Worm (Caenorhabditis elegans) whole organism, young adult: ENCODE measurements around the gene Y37E11AL.9.

Experiments used
- B0019.2 ChIP-seq: fragments of 200-800 bp; sonication (Bioruptor generic); conservative IDR thresholded peaks from 2 replicates; pipeline ENCODE4 v1.3.6; 2022; ENCODE audit warnings: missing genetic modification reagents, missing genetic modification characterization, missing compliant biosample characterization
- B0261.1 ChIP-seq: sonication (generic microtip); optimal IDR thresholded peaks from 2 replicates; lab custom pipeline; 2016; ENCODE audit warnings: mild to moderate bottlenecking, missing genetic modification characterization, moderate library complexity, missing compliant biosample characterization
- C06A6.2 ChIP-seq: fragments of 200-800 bp; sonication (Bioruptor generic); conservative IDR thresholded peaks from 2 replicates; pipeline ENCODE4 v1.3.6; 2022; ENCODE audit warnings: missing genetic modification characterization, missing compliant biosample characterization
- D2030.7 ChIP-seq: fragments of 200-800 bp; sonication (Bioruptor generic); IDR thresholded peaks from 2 replicates; pipeline ENCODE4 v1.3.6; 2022; ENCODE audit warnings: missing genetic modification reagents, missing genetic modification characterization, missing compliant biosample characterization
- F23B12.7 ChIP-seq: sonication (generic microtip); optimal IDR thresholded peaks from 2 replicates; lab custom pipeline; 2017; ENCODE audit warnings: missing genetic modification characterization, mild to moderate bottlenecking, missing compliant biosample characterization, antibody characterized with exemption, moderate library complexity; ENCODE audit not compliant: insufficient read depth
- F33H1.4 ChIP-seq: fragments of 200-800 bp; sonication (Bioruptor generic); IDR thresholded peaks from 2 replicates; pipeline ENCODE4 v1.3.6; 2022; ENCODE audit warnings: missing genetic modification reagents, missing genetic modification characterization, missing compliant biosample characterization
- F52B5.7 ChIP-seq: sonication (generic microtip); optimal IDR thresholded peaks from 2 replicates; lab custom pipeline; 2016; ENCODE audit warnings: mild to moderate bottlenecking, missing genetic modification characterization, missing compliant biosample characterization
- F55B11.4 ChIP-seq: sonication (generic microtip); optimal IDR thresholded peaks from 2 replicates; lab custom pipeline; 2016; ENCODE audit warnings: missing compliant biosample characterization, missing genetic modification characterization, borderline replicate concordance; ENCODE audit not compliant: insufficient read depth
- T26A5.8 ChIP-seq: sonication (generic microtip); optimal IDR thresholded peaks from 2 replicates; lab custom pipeline; 2016; ENCODE audit warnings: missing genetic modification characterization, missing compliant biosample characterization
- Y53F4B.3 ChIP-seq: fragments of 200-800 bp; sonication (Bioruptor generic); IDR thresholded peaks from 2 replicates; pipeline ENCODE4 v1.3.6; 2022; ENCODE audit warnings: missing genetic modification reagents, missing genetic modification characterization, missing compliant biosample characterization
- Y67H2A.10 ChIP-seq: fragments of 200-800 bp; sonication (Bioruptor generic); conservative IDR thresholded peaks from 2 replicates; pipeline ENCODE4 v1.3.6; 2022; ENCODE audit warnings: missing genetic modification reagents, missing genetic modification characterization, missing compliant biosample characterization
- ama-1 ChIP-seq, 3 experiments: fragments of 150-350 bp in 1 of 3; sonication (generic microtip) in 2 of 3; optimal IDR thresholded peaks; 2 replicates each; lab custom pipeline; 2014 to 2018; ENCODE audit warnings: missing biosample characterization in 2 of 3, missing genetic modification characterization in 2 of 3, missing genetic modification reagents in 2 of 3
- aptf-2 ChIP-seq: fragments of 200-800 bp; sonication (Bioruptor generic); conservative IDR thresholded peaks from 2 replicates; pipeline ENCODE4 v1.3.6; 2022; ENCODE audit warnings: missing genetic modification reagents, missing genetic modification characterization, missing compliant biosample characterization
- attf-6 ChIP-seq: fragments of 200-800 bp; sonication (Bioruptor generic); IDR thresholded peaks from 2 replicates; pipeline ENCODE4 v1.3.6; 2022; ENCODE audit warnings: missing genetic modification reagents, missing genetic modification characterization, missing compliant biosample characterization
- cebp-1 ChIP-seq, 2 experiments: fragments of 200-800 bp in 1 of 2; sonication (Bioruptor generic) in 1 of 2; sonication (generic microtip) in 1 of 2; IDR thresholded peaks in 1 of 2; optimal IDR thresholded peaks in 1 of 2; 2 replicates each; pipeline versions ENCODE4 v1.3.6 to Lab custom; 2017 to 2022; ENCODE audit warnings: missing compliant biosample characterization in 2 of 2, missing genetic modification characterization in 2 of 2, mild to moderate bottlenecking in 1 of 2, missing genetic modification reagents in 1 of 2, moderate library complexity in 1 of 2
- cebp-2 ChIP-seq: fragments of 200-800 bp; sonication (Bioruptor generic); IDR thresholded peaks from 2 replicates; pipeline ENCODE4 v1.3.6; 2022; ENCODE audit warnings: missing genetic modification characterization, missing compliant biosample characterization
- ceh-40 ChIP-seq: fragments of 200-800 bp; sonication (Bioruptor generic); IDR thresholded peaks from 2 replicates; pipeline ENCODE4 v1.3.6; 2022; ENCODE audit warnings: missing genetic modification characterization, missing compliant biosample characterization
- ceh-79 ChIP-seq: sonication (generic microtip); optimal IDR thresholded peaks from 2 replicates; lab custom pipeline; 2017; ENCODE audit warnings: mild to moderate bottlenecking, missing genetic modification characterization, missing compliant biosample characterization
- chd-7 ChIP-seq: sonication (generic microtip); optimal IDR thresholded peaks from 2 replicates; lab custom pipeline; 2016; ENCODE audit warnings: mild to moderate bottlenecking, missing genetic modification characterization, moderate library complexity, missing compliant biosample characterization
- dpl-1 ChIP-seq: fragments of 150-350 bp; optimal IDR thresholded peaks from 2 replicates; lab custom pipeline; 2014; ENCODE audit warnings: missing biosample characterization, missing genetic modification reagents, missing genetic modification characterization
- efl-1 ChIP-seq: fragments of 150-350 bp; optimal IDR thresholded peaks from 2 replicates; lab custom pipeline; 2014; ENCODE audit warnings: missing biosample characterization, missing genetic modification reagents, missing genetic modification characterization
- egl-18 ChIP-seq: fragments of 200-800 bp; sonication (Bioruptor generic); IDR thresholded peaks from 2 replicates; pipeline ENCODE4 v1.3.6; 2022; ENCODE audit warnings: missing genetic modification reagents, missing genetic modification characterization, missing compliant biosample characterization
- fkh-3 ChIP-seq: sonication (generic microtip); optimal IDR thresholded peaks from 2 replicates; lab custom pipeline; 2016; ENCODE audit warnings: mild to moderate bottlenecking, missing genetic modification characterization, missing compliant biosample characterization
- gei-17 ChIP-seq: fragments of 200-800 bp; sonication (Bioruptor generic); optimal IDR thresholded peaks from 2 replicates; lab custom pipeline; 2018; ENCODE audit warnings: mild to moderate bottlenecking, missing genetic modification characterization, missing compliant biosample characterization
- hlh-26 ChIP-seq: fragments of 200-800 bp; sonication (Bioruptor generic); conservative IDR thresholded peaks from 2 replicates; pipeline ENCODE4 v1.3.6; 2022; ENCODE audit warnings: missing genetic modification reagents, missing genetic modification characterization, missing compliant biosample characterization
- hmg-20 ChIP-seq: fragments of 200-800 bp; sonication (Bioruptor generic); IDR thresholded peaks from 2 replicates; pipeline ENCODE4 v1.3.6; 2022; ENCODE audit warnings: missing genetic modification reagents, missing genetic modification characterization, missing compliant biosample characterization
- let-526 ChIP-seq: fragments of 200-800 bp; sonication (Bioruptor generic); IDR thresholded peaks from 2 replicates; pipeline ENCODE4 v1.3.6; 2022; ENCODE audit warnings: missing genetic modification reagents, missing genetic modification characterization, missing compliant biosample characterization
- let-607 ChIP-seq, 2 experiments: fragments of 200-800 bp in 1 of 2; sonication (Bioruptor generic) in 1 of 2; sonication (generic microtip) in 1 of 2; optimal IDR thresholded peaks; 2 replicates each; lab custom pipeline; 2016 to 2018; ENCODE audit warnings: mild to moderate bottlenecking in 2 of 2, missing compliant biosample characterization in 2 of 2, missing genetic modification characterization in 2 of 2, moderate library complexity in 2 of 2, missing genotype in 1 of 2
- lin-54 ChIP-seq: fragments of 200-800 bp; sonication (Bioruptor generic); optimal IDR thresholded peaks from 2 replicates; lab custom pipeline; 2018; ENCODE audit warnings: mild to moderate bottlenecking, missing genetic modification characterization, missing compliant biosample characterization
- lir-1 ChIP-seq: fragments of 200-800 bp; sonication (Bioruptor generic); conservative IDR thresholded peaks from 2 replicates; pipeline ENCODE4 v1.3.6; 2022; ENCODE audit warnings: missing genetic modification reagents, missing genetic modification characterization, missing compliant biosample characterization
- lsl-1 ChIP-seq: fragments of 200-800 bp; sonication (Bioruptor generic); optimal IDR thresholded peaks from 2 replicates; lab custom pipeline; 2018; ENCODE audit warnings: mild to moderate bottlenecking, missing genetic modification characterization, moderate library complexity, missing compliant biosample characterization
- mcd-1 ChIP-seq: fragments of 200-800 bp; sonication (Bioruptor generic); IDR thresholded peaks from 2 replicates; pipeline ENCODE4 v1.3.6; 2022; ENCODE audit warnings: missing genetic modification reagents, missing genetic modification characterization, missing compliant biosample characterization
- mxl-1 ChIP-seq: sonication (generic microtip); optimal IDR thresholded peaks from 2 replicates; lab custom pipeline; 2016; ENCODE audit warnings: missing genetic modification characterization, missing compliant biosample characterization
- nhr-80 ChIP-seq: sonication (generic microtip); optimal IDR thresholded peaks from 2 replicates; lab custom pipeline; 2016; ENCODE audit warnings: missing genetic modification characterization, missing compliant biosample characterization
- pbrm-1 ChIP-seq: fragments of 200-800 bp; sonication (Bioruptor generic); IDR thresholded peaks from 2 replicates; pipeline ENCODE4 v1.3.6; 2022; ENCODE audit warnings: missing genetic modification reagents, missing genetic modification characterization, missing compliant biosample characterization
- rpc-1 ChIP-seq, 2 experiments: fragments of 150-350 bp in 1 of 2; sonication (generic microtip) in 1 of 2; optimal IDR thresholded peaks; 2 replicates each; lab custom pipeline; 2014 to 2018; ENCODE audit warnings: missing biosample characterization in 1 of 2, missing genetic modification characterization in 1 of 2, missing genetic modification reagents in 1 of 2, missing genotype in 1 of 2
- sdz-38 ChIP-seq: sonication (generic microtip); optimal IDR thresholded peaks from 2 replicates; lab custom pipeline; 2016; ENCODE audit warnings: missing genotype, missing genetic modification characterization, missing compliant biosample characterization
- snpc-1.1 ChIP-seq: sonication (generic microtip); optimal IDR thresholded peaks from 2 replicates; lab custom pipeline; 2017; ENCODE audit warnings: missing genetic modification characterization, mild to moderate bottlenecking, missing compliant biosample characterization, antibody characterized with exemption, moderate library complexity, missing genotype, missing genetic modification reagents; ENCODE audit not compliant: insufficient read depth
- snpc-1.3 ChIP-seq: sonication (generic microtip); optimal IDR thresholded peaks from 2 replicates; lab custom pipeline; 2017; ENCODE audit warnings: missing genetic modification characterization, mild to moderate bottlenecking, missing compliant biosample characterization, antibody characterized with exemption, moderate library complexity, missing genotype, missing genetic modification reagents; ENCODE audit not compliant: insufficient read depth
- snpc-3.4 ChIP-seq: sonication (generic microtip); optimal IDR thresholded peaks from 2 replicates; lab custom pipeline; 2017; ENCODE audit warnings: missing genetic modification characterization, mild to moderate bottlenecking, missing compliant biosample characterization, antibody characterized with exemption, moderate library complexity, missing genotype, missing genetic modification reagents
- sptf-2 ChIP-seq: fragments of 200-800 bp; sonication (Bioruptor generic); optimal IDR thresholded peaks from 2 replicates; lab custom pipeline; 2018; ENCODE audit warnings: mild to moderate bottlenecking, missing genetic modification characterization, missing compliant biosample characterization
- unc-130 ChIP-seq: sonication (generic microtip); optimal IDR thresholded peaks from 2 replicates; lab custom pipeline; 2016; ENCODE audit warnings: missing genetic modification reagents, missing genetic modification characterization, missing compliant biosample characterization
- ztf-28 ChIP-seq: fragments of 200-800 bp; sonication (Bioruptor generic); IDR thresholded peaks from 2 replicates; pipeline ENCODE4 v1.3.6; 2022; ENCODE audit warnings: missing genetic modification reagents, missing genetic modification characterization, missing compliant biosample characterization
- ztf-3 ChIP-seq: fragments of 200-800 bp; sonication (Bioruptor generic); optimal IDR thresholded peaks from 2 replicates; lab custom pipeline; 2018; ENCODE audit warnings: mild to moderate bottlenecking, missing genetic modification characterization, missing compliant biosample characterization
- ztf-6 ChIP-seq: fragments of 200-800 bp; sonication (Bioruptor generic); IDR thresholded peaks from 2 replicates; pipeline ENCODE4 v1.3.6; 2022; ENCODE audit warnings: missing genetic modification reagents, missing genetic modification characterization, missing compliant biosample characterization

The Y37E11AL.9 gene

ce11 chrIV:3743748-3744147 lies 43.3 kb upstream of the Y37E11AL.9 start, which contains the start of gene siah-1 (continued):
- TF ChIP-seq nhr-80 (tag; lab: Kevin White, UChicago) = peak; percentile 2
- no peak for TF ChIP-seq let-607 (tag; optimal IDR thresholded peaks at IDR 0.05; lab: Kevin White, UChicago)
- no peak for TF ChIP-seq snpc-1.1 (tag; lab: Kevin White, UChicago)
- no peak; the same call in 1 of the 2 replicates for TF ChIP-seq lir-1
- TF ChIP-seq mcd-1 (GFP tag; lab: Robert Waterston, UW) = 0 out of 2 replicates have a peak, but pooled peaks have one; percentile 12
- no peak for TF ChIP-seq cebp-1 (GFP tag; IDR thresholded peaks at IDR 0.05; lab: Robert Waterston, UW)
- TF ChIP-seq cebp-1 (tag; optimal IDR thresholded peaks at IDR 0.05; lab: Kevin White, UChicago) = peak; percentile 18
- TF ChIP-seq chd-7 (tag; lab: Kevin White, UChicago) = no peak

DNA sequence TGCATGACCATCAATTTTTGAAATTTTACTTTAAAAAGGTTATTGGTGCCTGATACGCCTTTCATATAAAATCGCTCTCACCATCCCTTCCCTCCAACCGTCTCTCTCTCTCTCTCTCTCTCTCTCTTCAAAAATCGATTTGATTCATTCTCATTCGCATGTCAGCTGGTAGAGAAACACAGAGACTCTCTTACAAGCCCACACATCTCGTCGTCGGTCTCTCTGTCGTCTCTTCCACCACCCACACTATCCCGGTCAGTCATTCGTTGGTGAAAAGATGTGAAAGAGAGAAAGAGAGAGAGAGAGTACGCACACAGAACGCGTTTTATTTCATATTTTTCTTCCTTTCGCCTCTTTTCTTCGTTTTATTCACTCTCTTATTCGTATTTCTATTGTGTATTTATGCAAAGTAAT lies 42.0 kb upstream of the Y37E11AL.9 start:
- TF ChIP-seq egl-18 (GFP tag; lab: Robert Waterston, UW) = no peak
- TF ChIP-seq F55B11.4 (tag; lab: Kevin White, UChicago) = no peak
- no peak for TF ChIP-seq D2030.7
- TF ChIP-seq sdz-38 (tag; lab: Kevin White, UChicago) = no peak
- TF ChIP-seq ama-1 (optimal IDR thresholded peaks at IDR 0.05; lab: Kevin White, UChicago) = no peak
- no peak for TF ChIP-seq ama-1 (GFP tag; optimal IDR thresholded peaks at IDR 0.05; lab: Kevin White, UChicago)
- TF ChIP-seq attf-6 (GFP tag; lab: Robert Waterston, UW) = no peak
- TF ChIP-seq sptf-2 (GFP tag; lab: Kevin White, UChicago) = no peak
- TF ChIP-seq hlh-26 (GFP tag; lab: Robert Waterston, UW) = no peak
- TF ChIP-seq ceh-79 (tag; lab: Kevin White, UChicago) = no peak
- no peak for TF ChIP-seq lir-1
- TF ChIP-seq unc-130 (GFP tag; lab: Kevin White, UChicago) = no peak
- TF ChIP-seq lsl-1 (GFP tag; lab: Kevin White, UChicago) = no peak
- no peak for TF ChIP-seq ztf-6 (GFP tag; lab: Robert Waterston, UW)
- TF ChIP-seq Y53F4B.3 (GFP tag; lab: Robert Waterston, UW) = no peak
- TF ChIP-seq mxl-1 = no peak
- no peak for TF ChIP-seq Y67H2A.10 (GFP tag; lab: Robert Waterston, UW)
- TF ChIP-seq B0261.1 (tag; lab: Kevin White, UChicago) = no peak
- no peak; the same call in 1 of the 2 replicates for TF ChIP-seq pbrm-1 (GFP tag; lab: Robert Waterston, UW)
- no peak for TF ChIP-seq rpc-1 (optimal IDR thresholded peaks at IDR 0.05; lab: Kevin White, UChicago)
- TF ChIP-seq rpc-1 (tag; optimal IDR thresholded peaks at IDR 0.05; lab: Kevin White, UChicago) = no peak
- no peak for TF ChIP-seq let-607 (tag; optimal IDR thresholded peaks at IDR 0.05; lab: Kevin White, UChicago)
- TF ChIP-seq snpc-3.4 = no peak
- TF ChIP-seq fkh-3 (tag; lab: Kevin White, UChicago) = no peak
- no peak for TF ChIP-seq let-526
- no peak for TF ChIP-seq cebp-2 (GFP tag; lab: Robert Waterston, UW)
- no peak for TF ChIP-seq dpl-1
- peak; percentile 39 for TF ChIP-seq gei-17 (GFP tag; lab: Kevin White, UChicago)
- no peak for TF ChIP-seq snpc-1.3 (tag; lab: Kevin White, UChicago)
- TF ChIP-seq aptf-2 (GFP tag; lab: Robert Waterston, UW) = no peak
- peak; percentile 28 for TF ChIP-seq lin-54 (GFP tag; lab: Kevin White, UChicago)
- no peak for TF ChIP-seq ztf-3 (GFP tag; lab: Kevin White, UChicago)
- TF ChIP-seq ztf-28 (GFP tag; lab: Robert Waterston, UW) = no peak
- TF ChIP-seq C06A6.2 (GFP tag; lab: Robert Waterston, UW) = no peak
- TF ChIP-seq ceh-40 (GFP tag; lab: Robert Waterston, UW) = no peak
- TF ChIP-seq efl-1 = no peak
- no peak for TF ChIP-seq F52B5.7 (tag; lab: Kevin White, UChicago)
- no peak for TF ChIP-seq B0019.2 (GFP tag; lab: Robert Waterston, UW)
- no peak for TF ChIP-seq F33H1.4 (GFP tag; lab: Robert Waterston, UW)
- no peak for TF ChIP-seq T26A5.8 (tag; lab: Kevin White, UChicago)
- 0 out of 2 replicates have a peak, but pooled peaks have one; percentile 24 for TF ChIP-seq hmg-20 (GFP tag; lab: Robert Waterston, UW)
- TF ChIP-seq F23B12.7 (tag; lab: Kevin White, UChicago) = peak; percentile 17
